Worm (Caenorhabditis elegans) whole organism, L4 larva: ENCODE results near the gene clpp-1.

ENCODE experiments used
- D1046.2 ChIP-seq: fragments of 200-800 bp; sonication (Bioruptor generic); IDR thresholded peaks from 2 replicates; pipeline ENCODE4 v1.3.6; 2022; ENCODE audit warnings: missing genetic modification characterization, missing compliant biosample characterization
- F44E2.7 ChIP-seq: fragments of 200-800 bp; sonication (Bioruptor generic); IDR thresholded peaks from 2 replicates; pipeline ENCODE4 v2.1.2; 2022; ENCODE audit warnings: missing genetic modification characterization, missing compliant biosample characterization
- Y105C5A.15 ChIP-seq: fragments of 200-800 bp; sonication (Bioruptor generic); IDR thresholded peaks from 2 replicates; pipeline ENCODE4 v1.3.6; 2022; ENCODE audit warnings: missing genetic modification characterization, missing compliant biosample characterization
- aha-1 ChIP-seq: fragments of 150-350 bp; peaks from one replicate; lab custom pipeline; 2014; ENCODE audit warnings: missing biosample characterization, missing genetic modification characterization
- ama-1 ChIP-seq: fragments of 150-350 bp; optimal IDR thresholded peaks from 2 replicates; lab custom pipeline; 2014; ENCODE audit warnings: inconsistent platforms, mixed read lengths
- ceh-20 ChIP-seq: fragments of 200-800 bp; sonication (Bioruptor generic); IDR thresholded peaks from 2 replicates; pipeline ENCODE4 v1.3.6; 2022; ENCODE audit warnings: missing genetic modification reagents, missing genetic modification characterization, missing compliant biosample characterization
- ceh-28 ChIP-seq: fragments of 150-350 bp; optimal IDR thresholded peaks from 2 replicates; lab custom pipeline; 2014; ENCODE audit warnings: missing biosample characterization, missing genetic modification reagents, missing genetic modification characterization
- ceh-62 ChIP-seq: sonication (generic microtip); optimal IDR thresholded peaks from 2 replicates; lab custom pipeline; 2017; ENCODE audit warnings: missing biosample characterization, missing genetic modification characterization
- ces-1 ChIP-seq: fragments of 150-350 bp; sonication (generic microtip); optimal IDR thresholded peaks from 4 replicates; lab custom pipeline; 2014; ENCODE audit warnings: missing biosample characterization, missing genetic modification reagents, missing genetic modification characterization
- daf-19 ChIP-seq: fragments of 200-800 bp; sonication (Bioruptor generic); conservative IDR thresholded peaks from 2 replicates; pipeline ENCODE4 v1.3.6; 2022; ENCODE audit warnings: missing genetic modification characterization, missing compliant biosample characterization
- dmd-6 ChIP-seq: fragments of 200-800 bp; sonication (Bioruptor generic); IDR thresholded peaks from 2 replicates; pipeline ENCODE4 v1.3.6; 2022; ENCODE audit warnings: missing genetic modification reagents, missing genetic modification characterization, missing compliant biosample characterization
- dve-1 ChIP-seq: sonication (generic microtip); optimal IDR thresholded peaks from 2 replicates; lab custom pipeline; 2017; ENCODE audit warnings: antibody characterized with exemption, mild to moderate bottlenecking, missing genetic modification characterization, missing compliant biosample characterization; ENCODE audit not compliant: insufficient read depth
- fos-1 ChIP-seq: fragments of 150-350 bp; optimal IDR thresholded peaks from 2 replicates; lab custom pipeline; 2014; ENCODE audit warnings: missing biosample characterization, missing genetic modification characterization
- hlh-30 ChIP-seq: sonication (generic microtip); optimal IDR thresholded peaks from 2 replicates; lab custom pipeline; 2017; ENCODE audit warnings: antibody characterized with exemption, mild to moderate bottlenecking, missing genetic modification characterization, missing compliant biosample characterization; ENCODE audit not compliant: insufficient read depth
- jun-1 ChIP-seq: fragments of 150-350 bp; optimal IDR thresholded peaks from 2 replicates; lab custom pipeline; 2014; ENCODE audit warnings: missing biosample characterization, missing genetic modification reagents, missing genetic modification characterization
- lin-29 ChIP-seq: fragments of 200-800 bp; sonication (Bioruptor generic); IDR thresholded peaks from 2 replicates; pipeline ENCODE4 v1.3.6; 2022; ENCODE audit warnings: missing genetic modification reagents, missing genetic modification characterization, missing compliant biosample characterization
- lir-3 ChIP-seq: sonication (generic microtip); optimal IDR thresholded peaks from 2 replicates; lab custom pipeline; 2016; ENCODE audit warnings: mild to moderate bottlenecking, missing genetic modification characterization, missing compliant biosample characterization
- mdl-1 ChIP-seq, 2 experiments: fragments of 150-350 bp in 1 of 2; sonication (generic microtip) in 1 of 2; optimal IDR thresholded peaks; 2 replicates each; lab custom pipeline; 2014 to 2017; ENCODE audit warnings: missing biosample characterization in 2 of 2, missing genetic modification characterization in 2 of 2
- mes-2 ChIP-seq: sonication (generic microtip); optimal IDR thresholded peaks from 2 replicates; lab custom pipeline; 2016; ENCODE audit warnings: missing genotype, mild to moderate bottlenecking, missing genetic modification characterization, missing compliant biosample characterization; ENCODE audit not compliant: poor library complexity, severe bottlenecking
- mxl-2 ChIP-seq: fragments of 200-800 bp; sonication (Bioruptor generic); conservative IDR thresholded peaks from 2 replicates; pipeline ENCODE4 v1.3.6; 2022; ENCODE audit warnings: missing genetic modification reagents, missing genetic modification characterization, missing compliant biosample characterization
- nhr-10 ChIP-seq: fragments of 150-350 bp; optimal IDR thresholded peaks from 2 replicates; lab custom pipeline; 2014; ENCODE audit warnings: missing biosample characterization, missing genetic modification characterization
- nhr-102 ChIP-seq: sonication (generic microtip); optimal IDR thresholded peaks from 2 replicates; lab custom pipeline; 2016; ENCODE audit warnings: mild to moderate bottlenecking, missing genetic modification characterization, moderate library complexity, missing compliant biosample characterization
- nhr-48 ChIP-seq: sonication (generic microtip); optimal IDR thresholded peaks from 2 replicates; lab custom pipeline; 2016; ENCODE audit warnings: mild to moderate bottlenecking, missing genetic modification characterization, missing compliant biosample characterization
- tag-97 ChIP-seq: fragments of 200-800 bp; sonication (Bioruptor generic); IDR thresholded peaks from 2 replicates; pipeline ENCODE4 v1.3.6; 2022; ENCODE audit warnings: missing genetic modification characterization, missing compliant biosample characterization
- tra-1 ChIP-seq: fragments of 200-800 bp; sonication (Bioruptor generic); IDR thresholded peaks from 2 replicates; pipeline ENCODE4 v1.3.6; 2022; ENCODE audit warnings: missing genetic modification reagents, missing genetic modification characterization, missing compliant biosample characterization
- unc-39 ChIP-seq: sonication (generic microtip); optimal IDR thresholded peaks from 2 replicates; lab custom pipeline; 2017; ENCODE audit warnings: missing biosample characterization, missing genetic modification characterization
- unc-62 ChIP-seq, 3 experiments: fragments of 150-350 bp in 1 of 3; sonication (generic microtip); optimal IDR thresholded peaks in 2 of 3; peaks in 1 of 3; 1 replicate in 1 of 3; 2 replicates in 2 of 3; lab custom pipeline; 2014 to 2017; ENCODE audit warnings: missing biosample characterization in 3 of 3, missing genetic modification characterization in 3 of 3, missing genetic modification reagents in 3 of 3, missing genotype in 1 of 3
- vab-7 ChIP-seq: fragments of 200-800 bp; sonication (Bioruptor generic); IDR thresholded peaks from 2 replicates; pipeline ENCODE4 v1.3.6; 2022; ENCODE audit warnings: missing genetic modification reagents, missing genetic modification characterization, missing compliant biosample characterization
- zag-1 ChIP-seq: fragments of 150-350 bp; optimal IDR thresholded peaks from 2 replicates; lab custom pipeline; 2014; ENCODE audit warnings: missing biosample characterization, missing genetic modification characterization
- zfp-3 ChIP-seq: fragments of 200-800 bp; sonication (Bioruptor generic); conservative IDR thresholded peaks from 2 replicates; pipeline ENCODE4 v1.3.6; 2022; ENCODE audit warnings: missing genetic modification reagents, missing genetic modification characterization, missing compliant biosample characterization
- ztf-7 ChIP-seq: fragments of 150-350 bp; optimal IDR thresholded peaks from 2 replicates; lab custom pipeline; 2014; ENCODE audit warnings: missing biosample characterization, missing genetic modification characterization

The clpp-1 gene

DNA sequence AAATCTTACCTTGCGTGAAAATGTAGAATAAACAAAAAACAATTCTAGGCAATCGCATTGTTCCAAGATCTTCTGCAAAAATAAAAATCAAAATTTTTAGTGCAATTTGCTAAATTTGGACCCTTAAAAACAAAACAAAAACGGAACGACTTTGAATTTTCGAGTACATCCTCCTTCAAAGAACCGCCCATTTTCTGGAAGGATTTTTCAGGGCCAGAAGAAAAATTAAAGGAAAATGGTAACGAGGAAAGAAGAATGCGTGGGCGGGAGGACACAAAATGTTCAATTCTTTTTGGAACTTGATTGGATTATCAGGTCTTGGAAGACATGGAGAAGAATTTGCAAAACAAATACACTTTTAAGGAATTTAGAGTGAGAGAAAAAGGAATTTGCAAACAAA lies 31.5 kb downstream of the clpp-1 start, which contains the start of gene F54B3.4:
Gene F54B3.4 (minus strand): TSS at position 101 of the 400 bp plus-strand sequence.
- TF ChIP-seq unc-39 (tag; lab: Kevin White, UChicago), result no peak
- TF ChIP-seq mes-2 (tag; lab: Kevin White, UChicago), result no peak
- TF ChIP-seq ceh-20 (GFP tag; lab: Robert Waterston, UW), result no peak
- TF ChIP-seq D1046.2, result no peak
- TF ChIP-seq aha-1 (tag; lab: Kevin White, UChicago), result no peak
- TF ChIP-seq F44E2.7, result no peak
- TF ChIP-seq jun-1 (tag; lab: Kevin White, UChicago), result no peak

DNA sequence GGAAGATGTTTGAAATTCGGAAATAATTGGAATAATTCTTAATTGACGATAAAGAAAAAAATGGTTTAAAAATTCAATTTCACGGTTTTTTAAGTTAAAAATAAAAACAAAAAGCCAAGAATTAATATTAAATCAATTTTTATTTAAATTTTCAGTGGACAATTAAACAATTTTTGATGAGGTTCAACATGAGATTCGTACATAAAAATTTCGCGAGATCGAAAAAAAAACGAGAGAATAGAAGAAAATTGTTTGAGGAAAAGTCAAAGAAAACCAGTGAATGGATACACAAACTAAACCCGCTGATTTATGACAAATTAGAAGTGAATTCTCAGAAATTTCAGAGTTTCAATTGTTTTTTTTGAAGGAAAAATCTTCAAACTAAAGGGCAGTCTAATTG lies 32.6 kb downstream of the clpp-1 start, which contains the start of gene F54B3.2:
Gene F54B3.2 (minus strand): TSS at position 101 of the 400 bp plus-strand sequence.
- no peak for TF ChIP-seq dmd-6
- no peak for TF ChIP-seq tag-97 (GFP tag; lab: Robert Waterston, UW)
- TF ChIP-seq vab-7, result no peak
- no peak for TF ChIP-seq ces-1 (GFP tag; lab: Kevin White, UChicago)
- no peak for TF ChIP-seq lir-3 (tag; lab: Kevin White, UChicago)
- no peak for TF ChIP-seq lin-29 (GFP tag; lab: Robert Waterston, UW)
- no peak for TF ChIP-seq ceh-28 (tag; lab: Kevin White, UChicago)
- TF ChIP-seq hlh-30 (tag; lab: Kevin White, UChicago), result no peak
- no peak for TF ChIP-seq tra-1 (GFP tag; lab: Robert Waterston, UW)
- no peak for TF ChIP-seq dve-1 (tag; lab: Kevin White, UChicago)

DNA sequence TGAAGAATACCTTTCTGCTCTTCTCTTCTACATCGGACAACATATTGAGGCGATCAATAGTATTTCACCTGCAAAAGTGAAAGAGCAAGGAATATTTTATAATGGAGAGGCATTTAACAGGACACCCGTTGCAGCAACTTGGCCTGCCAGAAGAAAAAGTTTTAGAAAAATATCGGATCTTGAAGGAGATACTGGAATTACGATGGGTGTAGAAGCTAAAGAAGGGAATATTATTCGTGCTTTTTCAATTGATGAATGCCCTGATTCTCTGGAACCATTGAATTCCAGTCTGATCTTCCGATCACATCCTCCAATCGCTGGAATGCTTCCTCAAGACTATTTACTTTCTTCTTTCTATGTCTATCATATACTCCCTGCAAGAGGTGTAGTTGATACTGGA lies 41.4 kb downstream of the clpp-1 start:
- TF ChIP-seq mxl-2 (GFP tag; lab: Robert Waterston, UW) (no peak), ceh-62 (tag; lab: Kevin White, UChicago) (no peak), unc-62 (GFP tag; optimal IDR thresholded peaks at IDR 0.05 in 1 of 2; lab: Kevin White, UChicago) (peak in 1 of 2 experiments; percentile 95), unc-62 (tag; optimal IDR thresholded peaks at IDR 0.05; lab: Kevin White, UChicago) (no peak), nhr-48 (tag; lab: Kevin White, UChicago) (no peak)

DNA sequence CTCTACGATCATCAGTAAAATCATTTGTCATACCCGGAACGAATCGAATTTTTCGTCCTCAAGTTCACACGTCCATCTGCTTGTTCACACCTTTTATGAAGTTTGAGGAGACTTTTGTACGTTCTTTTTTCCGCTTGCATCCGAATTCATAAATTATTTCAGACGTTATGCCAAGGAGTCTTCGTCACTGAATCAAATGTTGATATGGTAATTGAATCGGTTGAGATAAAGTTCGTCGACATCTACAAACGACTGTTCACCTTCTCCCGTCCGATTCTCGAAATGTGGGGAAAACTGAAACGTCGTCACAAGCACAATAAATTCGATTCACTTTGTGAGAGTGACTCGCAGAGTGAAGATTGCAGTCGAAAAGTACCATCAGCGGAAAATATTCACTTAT lies 50.6 kb downstream of the clpp-1 start:
- peak; percentile 92 for TF ChIP-seq aha-1 (tag; lab: Kevin White, UChicago)
- no peak for TF ChIP-seq zag-1 (tag; lab: Kevin White, UChicago)

DNA sequence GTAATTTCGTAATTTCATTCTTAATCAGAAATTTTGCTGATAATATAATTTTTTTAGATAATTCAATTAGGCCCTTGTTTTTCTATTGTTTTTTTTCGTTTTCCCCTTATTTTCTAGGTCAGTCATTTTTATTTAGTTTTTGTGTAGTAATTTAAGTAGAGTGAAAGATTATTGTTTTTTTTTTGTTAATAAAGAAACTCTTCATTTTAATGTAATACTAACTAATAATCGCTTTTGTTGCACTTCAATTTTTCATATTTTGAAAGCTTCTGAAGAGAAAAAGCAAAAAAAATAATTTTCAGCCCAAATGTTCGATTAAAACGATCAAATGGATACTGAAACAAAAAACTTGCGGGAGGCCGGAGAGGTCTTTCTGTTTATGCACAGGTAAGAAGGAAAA lies 51.7 kb downstream of the clpp-1 start, which contains the start of gene F54B3.1:
Gene F54B3.1 (plus strand): TSS at position 301 of the 400 bp plus-strand sequence.
- TF ChIP-seq zfp-3 (GFP tag; lab: Robert Waterston, UW), result no peak
- no peak for TF ChIP-seq nhr-102 (tag; lab: Kevin White, UChicago)
- no peak for TF ChIP-seq Y105C5A.15 (GFP tag; lab: Robert Waterston, UW)
- TF ChIP-seq mdl-1 (tag; optimal IDR thresholded peaks at IDR 0.05; lab: Kevin White, UChicago), result no peak
- no peak for TF ChIP-seq ztf-7 (tag; lab: Kevin White, UChicago)
- TF ChIP-seq fos-1, result no peak
- no peak for TF ChIP-seq nhr-10 (tag; lab: Kevin White, UChicago)
- TF ChIP-seq zag-1 (tag; lab: Kevin White, UChicago), result no peak
- TF ChIP-seq daf-19 (GFP tag; lab: Robert Waterston, UW), result no peak
- no peak for TF ChIP-seq dve-1 (tag; lab: Kevin White, UChicago)
- TF ChIP-seq hlh-30 (tag; lab: Kevin White, UChicago), result no peak
- no peak for TF ChIP-seq ama-1 (lab: Kevin White, UChicago)
- TF ChIP-seq nhr-48 (tag; lab: Kevin White, UChicago), result no peak
